Fruit fly (Drosophila melanogaster): ENCODE results near the gene mRpL14.

mRpL14 gene

DNA sequence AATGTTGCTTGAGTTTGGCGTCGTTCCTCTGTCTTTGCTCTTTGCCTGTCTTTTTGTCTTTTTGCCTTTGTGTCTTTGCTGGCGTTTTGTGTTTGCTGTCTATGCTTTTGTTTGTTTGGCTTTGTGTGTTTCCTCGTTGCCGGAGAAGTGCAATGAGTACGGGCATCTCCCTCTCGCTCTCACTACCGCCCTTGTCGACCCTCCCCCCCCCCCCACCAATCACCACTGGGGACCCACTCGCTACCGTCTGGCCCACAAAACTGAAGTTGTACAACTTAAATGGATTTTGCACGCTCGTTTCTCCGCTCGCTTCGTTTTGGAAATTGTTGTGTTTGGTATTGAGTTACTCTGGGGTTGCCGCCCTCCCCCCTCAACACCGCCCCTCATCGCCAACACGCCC, 37.7 kb downstream of the mRpL14 start:
- TF ChIP-seq esn (GFP tag; optimal IDR thresholded peaks at IDR 0.05): no peak
- no peak for TF ChIP-seq CG6163 (GFP tag; IDR thresholded peaks at IDR 0.05)
- no peak for TF ChIP-seq CG34406 (GFP tag; optimal IDR thresholded peaks at IDR 0.05)
- no peak for TF ChIP-seq CG9139 (GFP tag; optimal IDR thresholded peaks at IDR 0.05)
- TF ChIP-seq fkh (GFP tag; optimal IDR thresholded peaks at IDR 0.05): no peak
- TF ChIP-seq Ets21C (GFP tag; optimal IDR thresholded peaks at IDR 0.05): no peak
- no peak for TF ChIP-seq acj6 (GFP tag; optimal IDR thresholded peaks at IDR 0.05)
- no peak for TF ChIP-seq CG6276 (GFP tag; optimal IDR thresholded peaks at IDR 0.05)
- no peak for TF ChIP-seq OdsH (GFP tag; optimal IDR thresholded peaks at IDR 0.05)
- no peak for TF ChIP-seq Sox15 (GFP tag; optimal IDR thresholded peaks at IDR 0.05)
- TF ChIP-seq CG31627 (GFP tag; optimal IDR thresholded peaks at IDR 0.05): no peak
- no peak for TF ChIP-seq Eip93F (GFP tag; optimal IDR thresholded peaks at IDR 0.05)
- TF ChIP-seq CG11902 (GFP tag; optimal IDR thresholded peaks at IDR 0.05): no peak
- TF ChIP-seq net (GFP tag; optimal IDR thresholded peaks at IDR 0.05): no peak
- no peak for TF ChIP-seq CG6792 (GFP tag; optimal IDR thresholded peaks at IDR 0.05)
- TF ChIP-seq Smox (GFP tag; optimal IDR thresholded peaks at IDR 0.05): no peak
- TF ChIP-seq Lpt (GFP tag; optimal IDR thresholded peaks at IDR 0.05): no peak

DNA sequence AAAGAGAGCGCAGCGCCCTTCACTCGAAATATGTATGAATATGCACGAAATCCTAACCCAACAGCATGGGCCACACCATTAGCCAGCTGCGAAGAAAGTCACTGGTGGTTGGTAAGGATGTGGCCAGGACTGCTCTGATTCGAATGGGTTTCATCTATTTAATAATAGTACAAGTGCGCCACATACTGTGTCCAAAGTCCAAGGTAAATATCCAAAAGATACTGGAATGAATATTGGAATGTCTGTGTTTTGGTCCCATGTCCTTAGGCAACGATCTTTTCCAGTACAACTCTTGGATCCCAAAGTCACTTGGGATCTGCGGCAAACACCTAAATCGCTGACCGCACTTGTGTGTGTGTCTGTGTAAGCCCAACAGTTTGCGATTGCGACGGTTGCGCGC, 38.1 kb downstream of the mRpL14 start:
- TF ChIP-seq dsx (GFP tag; optimal IDR thresholded peaks at IDR 0.05; ENCODE audit: poor library complexity, severe bottlenecking) (no peak), Ets21C (GFP tag; optimal IDR thresholded peaks at IDR 0.05) (peak; percentile 71), Lpt (GFP tag; optimal IDR thresholded peaks at IDR 0.05) (peak; percentile 65), fd85E (GFP tag; optimal IDR thresholded peaks at IDR 0.05) (no peak), cyc (GFP tag; optimal IDR thresholded peaks at IDR 0.05) (peak; percentile 77), Sox14 (GFP tag; optimal IDR thresholded peaks at IDR 0.05) (peak; percentile 84), fkh (GFP tag; optimal IDR thresholded peaks at IDR 0.05) (no peak), CG10669 (GFP tag; optimal IDR thresholded peaks at IDR 0.05) (peak; percentile 63), OdsH (GFP tag; optimal IDR thresholded peaks at IDR 0.05) (peak; percentile 82), svp (GFP tag) (peak; percentile 72), Gug (GFP tag; IDR thresholded peaks at IDR 0.05) (peak; percentile 62), CG11902 (GFP tag; optimal IDR thresholded peaks at IDR 0.05) (peak; percentile 48), CG9139 (GFP tag; optimal IDR thresholded peaks at IDR 0.05) (no peak), CG10631 (GFP tag; optimal IDR thresholded peaks at IDR 0.05) (peak; percentile 82), CG4318 (GFP tag; optimal IDR thresholded peaks at IDR 0.05) (peak; percentile 64), CG6854 (GFP tag; optimal IDR thresholded peaks at IDR 0.05) (peak; percentile 13), CG3919 (GFP tag; optimal IDR thresholded peaks at IDR 0.05) (peak; percentile 72), vri (GFP tag; optimal IDR thresholded peaks at IDR 0.05) (peak; percentile 49), CG34406 (GFP tag; optimal IDR thresholded peaks at IDR 0.05) (peak; percentile 77), Hr4 (GFP tag; optimal IDR thresholded peaks at IDR 0.05) (peak; percentile 78), pdm3 (GFP tag; optimal IDR thresholded peaks at IDR 0.05) (peak; percentile 86), CG8119 (GFP tag; IDR thresholded peaks at IDR 0.05) (peak; percentile 85), spab (GFP tag; optimal IDR thresholded peaks at IDR 0.05) (peak; percentile 69), topi (GFP tag; optimal IDR thresholded peaks at IDR 0.05) (peak; percentile 84), CG6792 (GFP tag; optimal IDR thresholded peaks at IDR 0.05) (peak; percentile 79), CG6163 (GFP tag; IDR thresholded peaks at IDR 0.05) (peak; percentile 11; the same call in 1 of the 3 replicates), CG11294 (GFP tag; IDR thresholded peaks at IDR 0.05) (peak; percentile 52; the same call in 1 of the 2 replicates), Sox102F (GFP tag; optimal IDR thresholded peaks at IDR 0.05) (peak; percentile 85), CG32006 (GFP tag; optimal IDR thresholded peaks at IDR 0.05) (peak; percentile 88), dac (GFP tag; optimal IDR thresholded peaks at IDR 0.05) (peak; percentile 55), Eip93F (GFP tag; optimal IDR thresholded peaks at IDR 0.05) (peak; percentile 33), CG8632 (GFP tag; optimal IDR thresholded peaks at IDR 0.05) (peak; percentile 78), Met (GFP tag; optimal IDR thresholded peaks at IDR 0.05) (peak; percentile 88), CG11762 (GFP tag; optimal IDR thresholded peaks at IDR 0.05; ENCODE audit: insufficient read depth) (peak; percentile 42), CG16779 (tag; optimal IDR thresholded peaks at IDR 0.05) (peak; percentile 42), salr (GFP tag; optimal IDR thresholded peaks at IDR 0.05) (peak in 1 of 2 experiments; percentile 82), ss (GFP tag; optimal IDR thresholded peaks at IDR 0.05) (peak; percentile 12 to 40), Hr38 (GFP tag; optimal IDR thresholded peaks at IDR 0.05) (no peak), esn (GFP tag; optimal IDR thresholded peaks at IDR 0.05) (peak; percentile 85), Blimp-1 (GFP tag; optimal IDR thresholded peaks at IDR 0.05) (peak; percentile 54), Smox (GFP tag; optimal IDR thresholded peaks at IDR 0.05) (peak; percentile 77), eg (GFP tag; IDR thresholded peaks at IDR 0.05) (peak; percentile 17; the same call in 2 of the 3 replicates), CG8319 (GFP tag; optimal IDR thresholded peaks at IDR 0.05) (peak; percentile 55)
